Worm (Caenorhabditis elegans) whole organism, mixed stage, embryonic: Measurements from ENCODE around the gene F36D4.5.

Source experiments
- M03D4.4 ChIP-seq: sonication (generic microtip); optimal IDR thresholded peaks from 2 replicates; lab custom pipeline; 2017; ENCODE audit warnings: mild to moderate bottlenecking, missing genetic modification characterization, missing compliant biosample characterization
- bed-3 ChIP-seq: fragments of 200-800 bp; sonication (Bioruptor generic); optimal IDR thresholded peaks from 3 replicates; lab custom pipeline; 2018; ENCODE audit warnings: mild to moderate bottlenecking, missing genetic modification characterization, moderate library complexity, missing compliant biosample characterization
- blmp-1 ChIP-seq: fragments of 150-350 bp; optimal IDR thresholded peaks from 2 replicates; lab custom pipeline; 2014; ENCODE audit warnings: missing biosample characterization, missing genetic modification characterization
- ceh-39 ChIP-seq: fragments of 150-350 bp; optimal IDR thresholded peaks from 2 replicates; lab custom pipeline; 2014; ENCODE audit warnings: missing biosample characterization, missing genetic modification characterization
- ceh-43 ChIP-seq: fragments of 200-800 bp; sonication (Bioruptor generic); optimal IDR thresholded peaks from 2 replicates; lab custom pipeline; 2018; ENCODE audit warnings: mild to moderate bottlenecking, missing genetic modification characterization, moderate library complexity, missing compliant biosample characterization
- ceh-83 ChIP-seq: fragments of 200-800 bp; sonication (Bioruptor generic); optimal IDR thresholded peaks from 2 replicates; lab custom pipeline; 2018; ENCODE audit warnings: mild to moderate bottlenecking, missing genetic modification characterization, missing compliant biosample characterization
- ces-1 ChIP-seq: fragments of 150-350 bp; optimal IDR thresholded peaks from 2 replicates; lab custom pipeline; 2014; ENCODE audit warnings: missing biosample characterization, missing genetic modification reagents, missing genetic modification characterization
- drap-1 ChIP-seq: fragments of 200-800 bp; sonication (Bioruptor generic); optimal IDR thresholded peaks from 3 replicates; lab custom pipeline; 2018; ENCODE audit warnings: mild to moderate bottlenecking, missing genetic modification characterization, missing compliant biosample characterization
- elt-1 ChIP-seq: sonication (generic microtip); optimal IDR thresholded peaks from 2 replicates; lab custom pipeline; 2017; ENCODE audit warnings: missing genetic modification characterization, mild to moderate bottlenecking, missing compliant biosample characterization, antibody characterized with exemption, moderate library complexity, borderline replicate concordance; ENCODE audit not compliant: insufficient read depth
- elt-3 ChIP-seq: fragments of 150-350 bp; optimal IDR thresholded peaks from 2 replicates; lab custom pipeline; 2014; ENCODE audit warnings: missing biosample characterization, missing genetic modification characterization
- flh-1 ChIP-seq: fragments of 200-800 bp; sonication (Bioruptor generic); optimal IDR thresholded peaks from 2 replicates; lab custom pipeline; 2018; ENCODE audit warnings: mild to moderate bottlenecking, missing genetic modification characterization, moderate library complexity, missing compliant biosample characterization
- ham-2 ChIP-seq: fragments of 200-800 bp; sonication (Bioruptor generic); optimal IDR thresholded peaks from 2 replicates; lab custom pipeline; 2018; ENCODE audit warnings: mild to moderate bottlenecking, missing genetic modification characterization, missing compliant biosample characterization
- hlh-1 ChIP-seq: fragments of 150-350 bp; optimal IDR thresholded peaks from 2 replicates; lab custom pipeline; 2014; ENCODE audit warnings: missing biosample characterization, missing genetic modification reagents, missing genetic modification characterization
- lin-13 ChIP-seq: fragments of 150-350 bp; optimal IDR thresholded peaks from 2 replicates; lab custom pipeline; 2014; ENCODE audit warnings: missing biosample characterization, missing genetic modification characterization
- lin-32 ChIP-seq: fragments of 200-800 bp; sonication (Bioruptor generic); optimal IDR thresholded peaks from 2 replicates; lab custom pipeline; 2018; ENCODE audit warnings: mild to moderate bottlenecking, missing genetic modification characterization, missing compliant biosample characterization
- lsy-2 ChIP-seq: fragments of 150-350 bp; optimal IDR thresholded peaks from 2 replicates; lab custom pipeline; 2014; ENCODE audit warnings: missing biosample characterization, missing genetic modification characterization
- mab-5 ChIP-seq: fragments of 150-350 bp; optimal IDR thresholded peaks from 2 replicates; lab custom pipeline; 2014; ENCODE audit warnings: missing biosample characterization, missing genetic modification characterization
- mep-1 ChIP-seq: fragments of 150-350 bp; optimal IDR thresholded peaks from 2 replicates; lab custom pipeline; 2017; ENCODE audit warnings: missing biosample characterization, missing genetic modification reagents, missing genetic modification characterization, inconsistent platforms
- mls-2 ChIP-seq: sonication (generic microtip); optimal IDR thresholded peaks from 2 replicates; lab custom pipeline; 2016; ENCODE audit warnings: mild to moderate bottlenecking, missing genetic modification characterization, moderate library complexity, missing compliant biosample characterization
- nhr-12 ChIP-seq: fragments of 150-350 bp; optimal IDR thresholded peaks from 2 replicates; lab custom pipeline; 2014; ENCODE audit warnings: missing biosample characterization, missing genetic modification characterization
- nhr-237 ChIP-seq: fragments of 150-350 bp; optimal IDR thresholded peaks from 2 replicates; lab custom pipeline; 2014; ENCODE audit warnings: missing biosample characterization, missing genetic modification characterization
- nhr-28 ChIP-seq: fragments of 150-350 bp; optimal IDR thresholded peaks from 2 replicates; lab custom pipeline; 2014; ENCODE audit warnings: missing biosample characterization, missing genetic modification characterization
- nhr-76 ChIP-seq: sonication (generic microtip); optimal IDR thresholded peaks from 2 replicates; lab custom pipeline; 2017; ENCODE audit warnings: missing biosample characterization, missing genetic modification characterization
- pha-4 ChIP-seq: fragments of 150-350 bp; optimal IDR thresholded peaks from 2 replicates; lab custom pipeline; 2018; ENCODE audit warnings: missing biosample characterization, missing genetic modification reagents, missing genetic modification characterization
- snpc-4 ChIP-seq: fragments of 150-350 bp; optimal IDR thresholded peaks from 2 replicates; lab custom pipeline; 2014; ENCODE audit warnings: missing biosample characterization, missing genetic modification characterization
- tbx-8 ChIP-seq: fragments of 200-800 bp; sonication (Bioruptor generic); optimal IDR thresholded peaks from 2 replicates; lab custom pipeline; 2018; ENCODE audit warnings: mild to moderate bottlenecking, missing genetic modification characterization, moderate library complexity, missing compliant biosample characterization
- unc-120 ChIP-seq: sonication (generic microtip); optimal IDR thresholded peaks from 2 replicates; lab custom pipeline; 2017; ENCODE audit warnings: missing genetic modification characterization, missing compliant biosample characterization; ENCODE audit not compliant: poor library complexity, severe bottlenecking
- unc-39 ChIP-seq: fragments of 150-350 bp; optimal IDR thresholded peaks from 2 replicates; lab custom pipeline; 2014; ENCODE audit warnings: missing biosample characterization, missing genetic modification characterization
- unc-62 ChIP-seq: fragments of 150-350 bp; optimal IDR thresholded peaks from 2 replicates; lab custom pipeline; 2014; ENCODE audit warnings: missing biosample characterization, missing genetic modification reagents, missing genetic modification characterization
- zip-8 ChIP-seq: fragments of 150-350 bp; optimal IDR thresholded peaks from 2 replicates; lab custom pipeline; 2014; ENCODE audit warnings: missing biosample characterization, missing genetic modification characterization

F36D4.5 gene

ce11 chrV:9453933-9454332, 28.3 kb upstream of the F36D4.5 start:
- TF ChIP-seq tbx-8: no peak
- peak; percentile 32 for TF ChIP-seq ham-2
- TF ChIP-seq unc-120 (tag; lab: Kevin White, UChicago): peak; percentile 44
- TF ChIP-seq lsy-2: no peak
- TF ChIP-seq mab-5 (tag; lab: Kevin White, UChicago): peak; percentile 28
- TF ChIP-seq ceh-39: no peak
- TF ChIP-seq blmp-1 (tag; lab: Kevin White, UChicago): peak; percentile 86
- no peak for TF ChIP-seq lin-13 (tag; lab: Kevin White, UChicago)
- no peak for TF ChIP-seq nhr-12 (tag; lab: Kevin White, UChicago)
- peak; percentile 33 for TF ChIP-seq elt-3 (tag; lab: Kevin White, UChicago)
- no peak for TF ChIP-seq nhr-76 (tag; lab: Kevin White, UChicago)
- peak; percentile 36 for TF ChIP-seq unc-62 (GFP tag; lab: Kevin White, UChicago)
- TF ChIP-seq pha-4 (tag; lab: Kevin White, UChicago): no peak
- no peak for TF ChIP-seq nhr-237 (tag; lab: Kevin White, UChicago)
- no peak for TF ChIP-seq ces-1 (GFP tag; lab: Kevin White, UChicago)
- TF ChIP-seq elt-1 (tag; lab: Kevin White, UChicago): no peak
- TF ChIP-seq, all 35 proteins: peak for 6

ce11 chrV:9453333-9453732, 27.7 kb upstream of the F36D4.5 start:
- TF ChIP-seq lsy-2 (no peak), unc-120 (tag; lab: Kevin White, UChicago) (no peak), ceh-83 (GFP tag; lab: Kevin White, UChicago) (no peak), snpc-4 (tag; lab: Kevin White, UChicago) (no peak), pha-4 (tag; lab: Kevin White, UChicago) (no peak), elt-1 (tag; lab: Kevin White, UChicago) (no peak), mep-1 (tag; lab: Kevin White, UChicago) (no peak), flh-1 (GFP tag; lab: Kevin White, UChicago) (no peak), mls-2 (tag; lab: Kevin White, UChicago) (no peak), hlh-1 (tag; lab: Kevin White, UChicago) (no peak), ces-1 (GFP tag; lab: Kevin White, UChicago) (no peak), zip-8 (tag; lab: Kevin White, UChicago) (no peak), elt-3 (tag; lab: Kevin White, UChicago) (no peak), blmp-1 (tag; lab: Kevin White, UChicago) (no peak)

ce11 chrV:9451485-9451884, 25.9 kb upstream of the F36D4.5 start:
- TF ChIP-seq nhr-28 (tag; lab: Kevin White, UChicago): no peak
- TF ChIP-seq pha-4 (tag; lab: Kevin White, UChicago): peak; percentile 77
- no peak for TF ChIP-seq ces-1 (GFP tag; lab: Kevin White, UChicago)

ce11 chrV:9444618-9445017, 19.0 kb upstream of the F36D4.5 start:
- TF ChIP-seq lin-32 (no peak), mls-2 (tag; lab: Kevin White, UChicago) (no peak)

ce11 chrV:9443748-9444147, 18.1 kb upstream of the F36D4.5 start, which contains the start of gene wdr-62:
TSS of gene wdr-62 (plus strand) at chrV:9444048.
- TF ChIP-seq lsy-2 (no peak), lin-13 (tag; lab: Kevin White, UChicago) (no peak), zip-8 (tag; lab: Kevin White, UChicago) (no peak), ham-2 (no peak), M03D4.4 (tag; lab: Kevin White, UChicago) (no peak), nhr-28 (tag; lab: Kevin White, UChicago) (no peak), ceh-43 (no peak), flh-1 (GFP tag; lab: Kevin White, UChicago) (no peak), ces-1 (GFP tag; lab: Kevin White, UChicago) (no peak), tbx-8 (no peak), elt-1 (tag; lab: Kevin White, UChicago) (no peak), nhr-237 (tag; lab: Kevin White, UChicago) (no peak), ceh-83 (GFP tag; lab: Kevin White, UChicago) (no peak), hlh-1 (tag; lab: Kevin White, UChicago) (no peak), drap-1 (GFP tag; lab: Kevin White, UChicago) (no peak), unc-39 (tag; lab: Kevin White, UChicago) (no peak), pha-4 (tag; lab: Kevin White, UChicago) (no peak), bed-3 (no peak)
